Fruit fly (Drosophila melanogaster) whole organism, embryonic: ENCODE data around the gene Dmtn.

Experiments
- CG11560 ChIP-seq: fragments of 200-800 bp; sonication (Bioruptor generic); IDR thresholded peaks from 3 replicates; pipeline ENCODE4 v1.3.6; 2022; ENCODE audit warnings: missing biosample characterization, missing genetic modification characterization
- CG2129 ChIP-seq: fragments of 200-800 bp; sonication (Bioruptor generic); IDR thresholded peaks from 2 replicates; pipeline ENCODE4 v1.3.6; 2022; ENCODE audit warnings: missing biosample characterization, missing genetic modification characterization; ENCODE audit not compliant: partially characterized antibody
- CG2202 ChIP-seq: fragments of 200-800 bp; sonication (Bioruptor generic); optimal IDR thresholded peaks from 2 replicates; lab custom pipeline; 2018; ENCODE audit warnings: missing biosample characterization, mild to moderate bottlenecking, missing genetic modification characterization
- CG8924 ChIP-seq: fragments of 200-800 bp; optimal IDR thresholded peaks from 3 replicates; lab custom pipeline; 2019; ENCODE audit warnings: missing biosample characterization, mild to moderate bottlenecking, missing genetic modification characterization, moderate library complexity
- en ChIP-seq: fragments of 200-800 bp; sonication (Bioruptor generic); optimal IDR thresholded peaks from 2 replicates; lab custom pipeline; 2016; ENCODE audit warnings: missing biosample characterization, missing genetic modification characterization
- jing ChIP-seq: fragments of 200-800 bp; sonication (Bioruptor generic); optimal IDR thresholded peaks from 2 replicates; lab custom pipeline; 2018; ENCODE audit warnings: missing biosample characterization, mild to moderate bottlenecking, missing genetic modification characterization
- seq ChIP-seq: fragments of 200-800 bp; sonication (Bioruptor generic); IDR thresholded peaks from 2 replicates; pipeline ENCODE4 v1.3.6; 2022; ENCODE audit warnings: missing biosample characterization, missing genetic modification characterization

DNA sequence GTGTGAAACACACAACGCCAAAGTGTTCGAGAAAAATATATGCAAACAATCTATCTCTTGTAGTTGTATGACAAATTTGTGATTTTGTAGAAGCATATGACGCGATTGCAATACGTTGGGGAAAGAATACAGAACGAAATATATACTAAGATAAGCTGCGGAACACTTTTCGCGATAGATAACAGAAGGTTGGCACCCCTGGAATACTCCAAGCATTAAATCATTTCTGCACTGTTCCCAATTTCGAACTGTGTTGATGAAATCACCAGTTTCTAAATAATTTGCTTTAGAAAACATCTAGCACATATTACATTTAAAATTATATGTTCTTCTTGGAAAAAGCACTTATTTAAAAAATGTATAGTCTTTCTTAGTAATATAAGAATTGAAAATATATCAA lies 51.3 kb downstream of the Dmtn start:
- TF ChIP-seq CG2202 (no peak), jing (GFP tag; lab: Kevin White, UChicago) (no peak), seq (GFP tag; lab: Robert Waterston, UW) (no peak), CG11560 (tag; lab: Robert Waterston, UW) (no peak), CG8924 (tag; lab: Kevin White, UChicago) (no peak), en (GFP tag; lab: Kevin White, UChicago) (no peak), CG2129 (GFP tag; lab: Robert Waterston, UW) (no peak)
